Worm (Caenorhabditis elegans) whole organism, L3 larva: ENCODE data around the gene Y53F4B.23.

Experiments used
- R02D3.7 ChIP-seq: fragments of 150-350 bp; optimal IDR thresholded peaks from 2 replicates; lab custom pipeline; 2014; ENCODE audit warnings: missing biosample characterization, missing genetic modification characterization
- ZK546.5 ChIP-seq: sonication (generic microtip); optimal IDR thresholded peaks from 2 replicates; lab custom pipeline; 2017; ENCODE audit warnings: missing biosample characterization, missing genetic modification characterization
- ama-1 ChIP-seq: fragments of 150-350 bp; optimal IDR thresholded peaks from 2 replicates; lab custom pipeline; 2018
- ceh-28 ChIP-seq: fragments of 150-350 bp; optimal IDR thresholded peaks from 2 replicates; lab custom pipeline; 2014; ENCODE audit warnings: missing biosample characterization, missing genetic modification reagents, missing genetic modification characterization
- ceh-82 ChIP-seq: fragments of 150-350 bp; optimal IDR thresholded peaks from 2 replicates; lab custom pipeline; 2014; ENCODE audit warnings: missing biosample characterization, missing genetic modification characterization
- ceh-9 ChIP-seq: sonication (generic microtip); optimal IDR thresholded peaks from 2 replicates; lab custom pipeline; 2018; ENCODE audit warnings: missing biosample characterization, missing genetic modification characterization
- daf-12 ChIP-seq: fragments of 150-350 bp; optimal IDR thresholded peaks from 2 replicates; lab custom pipeline; 2014; ENCODE audit warnings: missing biosample characterization, missing genetic modification reagents, missing genetic modification characterization
- egl-27 ChIP-seq: sonication (generic microtip); optimal IDR thresholded peaks from 4 replicates; lab custom pipeline; 2017; ENCODE audit warnings: missing biosample characterization, missing genetic modification reagents, missing genetic modification characterization
- egl-5 ChIP-seq: fragments of 150-350 bp; optimal IDR thresholded peaks from 2 replicates; lab custom pipeline; 2017; ENCODE audit warnings: missing biosample characterization, missing genetic modification reagents, missing genetic modification characterization, inconsistent platforms
- elt-2 ChIP-seq: sonication (generic microtip); optimal IDR thresholded peaks from 2 replicates; lab custom pipeline; 2016; ENCODE audit warnings: missing genetic modification reagents, mild to moderate bottlenecking, missing genetic modification characterization, missing compliant biosample characterization
- elt-3 ChIP-seq, 3 experiments: fragments of 150-350 bp in 1 of 3; sonication (generic microtip) in 2 of 3; optimal IDR thresholded peaks; 2 replicates in 2 of 3; 4 replicates in 1 of 3; lab custom pipeline; 2014 to 2017; ENCODE audit warnings: missing biosample characterization in 3 of 3, missing genetic modification characterization in 3 of 3
- eor-1 ChIP-seq, 2 experiments: fragments of 150-350 bp; optimal IDR thresholded peaks; 2 replicates each; lab custom pipeline; 2014 to 2018; ENCODE audit warnings: missing biosample characterization in 2 of 2, missing genetic modification characterization in 2 of 2
- fkh-2 ChIP-seq: fragments of 150-350 bp; optimal IDR thresholded peaks from 2 replicates; lab custom pipeline; 2014; ENCODE audit warnings: missing biosample characterization, missing genetic modification reagents, missing genetic modification characterization
- fos-1 ChIP-seq: fragments of 150-350 bp; optimal IDR thresholded peaks from 2 replicates; lab custom pipeline; 2014; ENCODE audit warnings: missing biosample characterization, missing genetic modification characterization
- hmg-11 ChIP-seq: sonication (generic microtip); optimal IDR thresholded peaks from 2 replicates; lab custom pipeline; 2016; ENCODE audit warnings: missing genetic modification characterization, missing compliant biosample characterization
- jun-1 ChIP-seq: fragments of 150-350 bp; optimal IDR thresholded peaks from 2 replicates; lab custom pipeline; 2014; ENCODE audit warnings: missing biosample characterization, missing genetic modification reagents, missing genetic modification characterization
- lin-15B ChIP-seq: fragments of 150-350 bp; optimal IDR thresholded peaks from 2 replicates; lab custom pipeline; 2014; ENCODE audit warnings: missing biosample characterization, missing genetic modification characterization
- lin-39 ChIP-seq: fragments of 150-350 bp; optimal IDR thresholded peaks from 2 replicates; lab custom pipeline; 2018; ENCODE audit warnings: missing biosample characterization, missing genetic modification reagents, missing genetic modification characterization
- lsy-12 ChIP-seq: sonication (generic microtip); optimal IDR thresholded peaks from 2 replicates; lab custom pipeline; 2016; ENCODE audit warnings: mild to moderate bottlenecking, missing genetic modification characterization, missing compliant biosample characterization
- mdl-1 ChIP-seq: fragments of 150-350 bp; optimal IDR thresholded peaks from 2 replicates; lab custom pipeline; 2014; ENCODE audit warnings: missing biosample characterization, missing genetic modification characterization
- mml-1 ChIP-seq: fragments of 150-350 bp; sonication (generic microtip); optimal IDR thresholded peaks from 3 replicates; lab custom pipeline; 2014; ENCODE audit warnings: missing biosample characterization, missing genetic modification characterization
- nfya-1 ChIP-seq: sonication (generic microtip); optimal IDR thresholded peaks from 2 replicates; lab custom pipeline; 2017; ENCODE audit warnings: missing genetic modification characterization, mild to moderate bottlenecking, missing compliant biosample characterization, antibody characterized with exemption, moderate library complexity; ENCODE audit not compliant: insufficient read depth
- nhr-12 ChIP-seq: fragments of 150-350 bp; optimal IDR thresholded peaks from 2 replicates; lab custom pipeline; 2014; ENCODE audit warnings: missing biosample characterization, missing genetic modification characterization
- nhr-23 ChIP-seq: fragments of 150-350 bp; optimal IDR thresholded peaks from 2 replicates; lab custom pipeline; 2014; ENCODE audit warnings: missing biosample characterization, missing genetic modification reagents, missing genetic modification characterization
- nhr-25 ChIP-seq: sonication (generic microtip); optimal IDR thresholded peaks from 2 replicates; lab custom pipeline; 2017; ENCODE audit warnings: missing biosample characterization, missing genetic modification characterization
- nhr-28 ChIP-seq: fragments of 150-350 bp; optimal IDR thresholded peaks from 2 replicates; lab custom pipeline; 2014; ENCODE audit warnings: missing biosample characterization, missing genetic modification characterization
- nhr-43 ChIP-seq: sonication (generic microtip); optimal IDR thresholded peaks from 2 replicates; lab custom pipeline; 2016; ENCODE audit warnings: mild to moderate bottlenecking, missing genetic modification characterization, missing compliant biosample characterization; ENCODE audit not compliant: poor library complexity, severe bottlenecking
- nhr-76 ChIP-seq: fragments of 150-350 bp; sonication (generic microtip); optimal IDR thresholded peaks from 5 replicates; lab custom pipeline; 2014; ENCODE audit warnings: missing biosample characterization, missing genetic modification characterization
- nhr-77 ChIP-seq: fragments of 150-350 bp; optimal IDR thresholded peaks from 2 replicates; lab custom pipeline; 2014; ENCODE audit warnings: missing biosample characterization, missing genetic modification characterization
- pha-4 ChIP-seq: fragments of 150-350 bp; optimal IDR thresholded peaks from 2 replicates; lab custom pipeline; 2014; ENCODE audit warnings: missing biosample characterization, missing genetic modification reagents, missing genetic modification characterization
- pqm-1 ChIP-seq: fragments of 150-350 bp; optimal IDR thresholded peaks from 2 replicates; lab custom pipeline; 2017; ENCODE audit warnings: missing biosample characterization, missing genetic modification characterization, inconsistent platforms
- sea-2 ChIP-seq: fragments of 150-350 bp; sonication (generic microtip); optimal IDR thresholded peaks from 4 replicates; lab custom pipeline; 2014; ENCODE audit warnings: missing biosample characterization, missing genetic modification reagents, missing genetic modification characterization
- skn-1 ChIP-seq: fragments of 150-350 bp; optimal IDR thresholded peaks from 2 replicates; lab custom pipeline; 2014; ENCODE audit warnings: missing biosample characterization, missing genetic modification characterization
- snpc-4 ChIP-seq: fragments of 150-350 bp; optimal IDR thresholded peaks from 2 replicates; lab custom pipeline; 2014; ENCODE audit warnings: missing biosample characterization, missing genetic modification characterization
- unc-39 ChIP-seq: sonication (generic microtip); optimal IDR thresholded peaks from 4 replicates; lab custom pipeline; 2017; ENCODE audit warnings: missing biosample characterization, missing genetic modification characterization
- zag-1 ChIP-seq: fragments of 150-350 bp; optimal IDR thresholded peaks from 2 replicates; lab custom pipeline; 2014; ENCODE audit warnings: missing biosample characterization, missing genetic modification characterization
- ztf-11 ChIP-seq: fragments of 150-350 bp; optimal IDR thresholded peaks from 2 replicates; lab custom pipeline; 2014; ENCODE audit warnings: missing biosample characterization, missing genetic modification characterization

The Y53F4B.23 gene

DNA sequence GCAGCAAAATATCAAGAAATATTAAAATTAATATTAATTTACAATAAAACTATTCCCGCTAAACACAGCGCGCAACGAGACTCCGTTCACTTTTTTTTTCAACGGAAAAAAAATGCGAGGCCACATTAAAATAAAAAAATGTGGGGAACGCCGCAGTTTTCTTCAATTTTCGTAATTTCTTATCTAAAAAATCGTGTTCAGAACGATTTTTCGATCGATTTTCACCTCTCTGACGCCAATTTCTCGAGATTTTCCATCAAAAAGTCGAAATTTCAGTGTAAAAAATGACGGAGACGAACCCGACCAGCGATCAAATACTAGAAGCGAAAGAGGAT is 34.4 kb upstream of the Y53F4B.23 start, which contains the start of gene Y53F4B.21:
Y53F4B.21 (plus strand) TSS at position 285 of the 335 bp plus-strand sequence.
- TF ChIP-seq lin-15B (peak; percentile 13), nhr-77 (tag; lab: Kevin White, UChicago) (no peak)
- TF ChIP-seq, all 47 proteins: peak for 1

DNA sequence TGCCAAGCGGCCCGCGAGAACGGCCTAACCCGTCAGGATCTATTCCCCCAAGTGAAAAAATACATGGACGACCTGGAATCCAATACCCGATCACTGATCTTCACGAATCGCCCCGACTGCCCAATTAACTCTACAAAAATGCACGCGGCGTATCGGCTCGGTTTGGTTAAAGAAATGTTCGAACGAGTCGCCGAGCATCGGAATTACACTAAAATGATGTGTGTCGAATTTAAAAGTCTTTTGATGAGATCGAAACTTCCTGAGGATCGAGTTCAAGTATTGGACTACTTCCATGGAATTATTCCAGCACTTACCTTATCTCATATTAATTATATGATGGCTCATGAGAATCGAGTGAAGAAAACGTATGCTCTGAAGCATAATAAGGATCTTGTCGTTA is 17.1 kb upstream of the Y53F4B.23 start:
- TF ChIP-seq eor-1 (tag; optimal IDR thresholded peaks at IDR 0.05; lab: Kevin White, UChicago) (no peak), daf-12 (tag; lab: Kevin White, UChicago) (no peak), ceh-9 (no peak), hmg-11 (tag; lab: Kevin White, UChicago) (no peak), elt-3 (tag; optimal IDR thresholded peaks at IDR 0.05; lab: Kevin White, UChicago) (no peak), nhr-12 (no peak), ztf-11 (tag; lab: Kevin White, UChicago) (no peak), mdl-1 (tag; lab: Kevin White, UChicago) (no peak), snpc-4 (tag; lab: Kevin White, UChicago) (no peak), ceh-28 (tag; lab: Kevin White, UChicago) (no peak), fos-1 (tag; lab: Kevin White, UChicago) (no peak), fkh-2 (tag; lab: Kevin White, UChicago) (no peak), unc-39 (tag; lab: Kevin White, UChicago) (no peak), nhr-25 (tag; lab: Kevin White, UChicago) (no peak), nhr-77 (tag; lab: Kevin White, UChicago) (no peak), lin-15B (no peak), pha-4 (no peak), nhr-43 (tag; lab: Kevin White, UChicago) (no peak)

DNA sequence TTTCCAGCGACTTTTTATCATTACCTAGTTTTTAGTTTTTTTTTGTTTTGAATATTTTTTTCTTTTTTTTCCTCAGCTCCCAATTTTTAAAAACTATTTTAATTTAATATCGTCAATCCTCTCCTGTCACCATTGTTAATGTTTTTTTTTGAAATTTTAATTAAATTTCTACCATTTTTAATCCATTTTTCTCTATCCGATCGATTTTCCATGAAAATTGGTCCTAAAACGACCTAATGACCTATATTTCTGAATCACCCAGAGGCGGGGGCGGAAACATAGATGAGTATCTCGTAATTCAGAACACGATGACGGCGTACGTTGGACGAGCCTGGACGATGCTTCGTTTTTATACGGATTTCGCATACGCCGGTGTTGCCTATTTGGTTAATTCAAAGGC is 14.5 kb upstream of the Y53F4B.23 start, which contains the start of gene Y53F4B.39:
Y53F4B.39 (plus strand) TSS at position 301 of the 400 bp plus-strand sequence.
- TF ChIP-seq unc-39 (tag; lab: Kevin White, UChicago) (no peak), lsy-12 (tag; lab: Kevin White, UChicago) (no peak), skn-1 (tag; lab: Kevin White, UChicago) (no peak), nhr-43 (tag; lab: Kevin White, UChicago) (no peak), lin-39 (tag; lab: Kevin White, UChicago) (no peak), nhr-12 (no peak), fos-1 (tag; lab: Kevin White, UChicago) (no peak), mml-1 (tag; lab: Kevin White, UChicago) (no peak), nhr-77 (tag; lab: Kevin White, UChicago) (no peak), snpc-4 (tag; lab: Kevin White, UChicago) (no peak), zag-1 (tag; lab: Kevin White, UChicago) (no peak), egl-27 (tag; lab: Kevin White, UChicago) (no peak), nhr-76 (tag; lab: Kevin White, UChicago) (no peak), nhr-28 (tag; lab: Kevin White, UChicago) (no peak), pha-4 (no peak)
- TF ChIP-seq, all 47 proteins: peak for 0

ce11 chrII:15111352-15111751 is 13.0 kb upstream of the Y53F4B.23 start:
- TF ChIP-seq sea-2 (GFP tag; lab: Kevin White, UChicago) (no peak), pha-4 (peak; percentile 46), ceh-82 (tag; lab: Kevin White, UChicago) (no peak), jun-1 (peak; percentile 26), R02D3.7 (tag; lab: Kevin White, UChicago) (no peak), elt-2 (tag; lab: Kevin White, UChicago) (peak; percentile 87), ceh-28 (tag; lab: Kevin White, UChicago) (peak; percentile 56), pqm-1 (tag; lab: Kevin White, UChicago) (peak; percentile 91), ZK546.5 (tag; lab: Kevin White, UChicago) (no peak)

ce11 chrII:15119537-15120360 is 4.6 kb upstream of the Y53F4B.23 start, which contains the start of gene arp-1:
Gene arp-1, plus strand, starts transcription at chrII:15120301.
- no peak for TF ChIP-seq ama-1 (lab: Kevin White, UChicago)
- no peak for TF ChIP-seq unc-39 (tag; lab: Kevin White, UChicago)
- peak; percentile 13 for TF ChIP-seq nhr-76 (tag; lab: Kevin White, UChicago)
- no peak for TF ChIP-seq egl-5
- no peak for TF ChIP-seq elt-3 (tag; optimal IDR thresholded peaks at IDR 0.05; lab: Kevin White, UChicago)
- TF ChIP-seq elt-2 (tag; lab: Kevin White, UChicago), result peak; percentile 13
- TF ChIP-seq daf-12 (tag; lab: Kevin White, UChicago), result no peak
- peak; percentile 44 for TF ChIP-seq lin-15B
- peak; percentile 60 for TF ChIP-seq ceh-28 (tag; lab: Kevin White, UChicago)
- peak; percentile 84 for TF ChIP-seq hmg-11 (tag; lab: Kevin White, UChicago)
- TF ChIP-seq nfya-1 (tag; lab: Kevin White, UChicago), result peak; percentile 60
- peak; percentile 71 for TF ChIP-seq pha-4
- TF ChIP-seq lin-39 (tag; lab: Kevin White, UChicago), result peak; percentile 59
- peak; percentile 12 for TF ChIP-seq nhr-23
- TF ChIP-seq snpc-4 (tag; lab: Kevin White, UChicago), result peak; percentile 52
- TF ChIP-seq nhr-25 (tag; lab: Kevin White, UChicago), result peak; percentile 38
